Worm (Caenorhabditis elegans): Measurements from ENCODE around the gene pinn-1.

ce11 chrII:2885518-2886449 lies 3.0 kb downstream of the pinn-1 start:
- TF ChIP-seq nhr-11 (tag; optimal IDR thresholded peaks at IDR 0.05) (no peak), ztf-11 (tag; optimal IDR thresholded peaks at IDR 0.05) (no peak), ztf-4 (tag; optimal IDR thresholded peaks at IDR 0.05) (no peak), gmeb-1 (tag; optimal IDR thresholded peaks at IDR 0.05) (no peak), blmp-1 (tag; optimal IDR thresholded peaks at IDR 0.05; ENCODE audit: insufficient read depth) (no peak), R02D3.7 (tag; optimal IDR thresholded peaks at IDR 0.05) (no peak), nhr-25 (tag; optimal IDR thresholded peaks at IDR 0.05) (no peak), lin-13 (GFP tag; optimal IDR thresholded peaks at IDR 0.05) (no peak), unc-39 (tag; optimal IDR thresholded peaks at IDR 0.05) (no peak), nhr-129 (tag; optimal IDR thresholded peaks at IDR 0.05) (no peak), alr-1 (tag; optimal IDR thresholded peaks at IDR 0.05) (no peak), nhr-12 (tag; optimal IDR thresholded peaks at IDR 0.05) (no peak), dmd-4 (tag; optimal IDR thresholded peaks at IDR 0.05) (no peak), fos-1 (tag; optimal IDR thresholded peaks at IDR 0.05) (no peak)
